Fruit fly (Drosophila melanogaster): ENCODE data around the gene CG45066.

Gene CG45066

dm6 chr3L:3106146-3106545 is 4.9 kb downstream of the CG45066 start:
- TF ChIP-seq Hnf4 (GFP tag; optimal IDR thresholded peaks at IDR 0.05), result no peak
- no peak for TF ChIP-seq CG9705 (GFP tag; optimal IDR thresholded peaks at IDR 0.05)
- TF ChIP-seq h (GFP tag; optimal IDR thresholded peaks at IDR 0.05), result no peak
- no peak for TF ChIP-seq tai (GFP tag; optimal IDR thresholded peaks at IDR 0.05)
- no peak for TF ChIP-seq pan (optimal IDR thresholded peaks at IDR 0.05)
- TF ChIP-seq dl (GFP tag; optimal IDR thresholded peaks at IDR 0.05; ENCODE audit: insufficient read depth in 1 of 2, partially characterized antibody in 2 of 2), result no peak
- no peak for TF ChIP-seq Dfd (GFP tag; optimal IDR thresholded peaks at IDR 0.05)
- no peak for TF ChIP-seq dsf (GFP tag; optimal IDR thresholded peaks at IDR 0.05; ENCODE audit: borderline replicate concordance)
- no peak for TF ChIP-seq CG32264 (GFP tag; optimal IDR thresholded peaks at IDR 0.05)
- TF ChIP-seq N (GFP tag; optimal IDR thresholded peaks at IDR 0.05), result no peak
- TF ChIP-seq OdsH (GFP tag; optimal IDR thresholded peaks at IDR 0.05), result no peak
- no peak for TF ChIP-seq Hr83 (GFP tag; optimal IDR thresholded peaks at IDR 0.05; ENCODE audit: poor library complexity, severe bottlenecking)
- TF ChIP-seq sage (GFP tag; optimal IDR thresholded peaks at IDR 0.05), result no peak
- no peak for TF ChIP-seq Hr78 (GFP tag; optimal IDR thresholded peaks at IDR 0.05)
- TF ChIP-seq jim (GFP tag; optimal IDR thresholded peaks at IDR 0.05), result no peak
- no peak for TF ChIP-seq psq (GFP tag; optimal IDR thresholded peaks at IDR 0.05)
- no peak for TF ChIP-seq Abd-B (GFP tag; optimal IDR thresholded peaks at IDR 0.05)
- TF ChIP-seq sv (GFP tag; optimal IDR thresholded peaks at IDR 0.05), result no peak
- TF ChIP-seq fru (GFP tag; optimal IDR thresholded peaks at IDR 0.05), result no peak
- TF ChIP-seq Rel (GFP tag; optimal IDR thresholded peaks at IDR 0.05), result no peak
- TF ChIP-seq Rel (tag; optimal IDR thresholded peaks at IDR 0.05), result no peak

dm6 chr3L:3105531-3105930 is 5.5 kb downstream of the CG45066 start:
- TF ChIP-seq GATAd (GFP tag; optimal IDR thresholded peaks at IDR 0.05), result no peak
- no peak for TF ChIP-seq Dif (GFP tag; optimal IDR thresholded peaks at IDR 0.05; ENCODE audit: partially characterized antibody)
- no peak for TF ChIP-seq Rel (GFP tag; optimal IDR thresholded peaks at IDR 0.05)
- TF ChIP-seq Rel (tag; optimal IDR thresholded peaks at IDR 0.05), result no peak

dm6 chr3L:3102506-3103023 is 8.5 kb downstream of the CG45066 start:
- TF ChIP-seq fru (GFP tag; optimal IDR thresholded peaks at IDR 0.05) (no peak), ey (GFP tag; optimal IDR thresholded peaks at IDR 0.05) (no peak), Hnf4 (GFP tag; optimal IDR thresholded peaks at IDR 0.05) (no peak), Jra (GFP tag; optimal IDR thresholded peaks at IDR 0.05) (no peak), h (GFP tag; optimal IDR thresholded peaks at IDR 0.05) (no peak), dsf (GFP tag; optimal IDR thresholded peaks at IDR 0.05; ENCODE audit: borderline replicate concordance) (no peak), lola (GFP tag; optimal IDR thresholded peaks at IDR 0.05) (no peak), CG9705 (GFP tag; optimal IDR thresholded peaks at IDR 0.05) (no peak), psq (GFP tag; optimal IDR thresholded peaks at IDR 0.05) (no peak), Abd-B (GFP tag; optimal IDR thresholded peaks at IDR 0.05) (no peak), brk (GFP tag; optimal IDR thresholded peaks at IDR 0.05) (no peak), jim (GFP tag; optimal IDR thresholded peaks at IDR 0.05) (no peak), dmrt93B (GFP tag; optimal IDR thresholded peaks at IDR 0.05) (no peak), Rel (GFP tag; optimal IDR thresholded peaks at IDR 0.05) (no peak), Rel (tag; optimal IDR thresholded peaks at IDR 0.05) (no peak)

- TF ChIP-seq Abd-B (GFP tag; optimal IDR thresholded peaks at IDR 0.05) (no peak), Mio (GFP tag; optimal IDR thresholded peaks at IDR 0.05) (no peak), Dfd (GFP tag; optimal IDR thresholded peaks at IDR 0.05) (no peak), dsf (GFP tag; optimal IDR thresholded peaks at IDR 0.05; ENCODE audit: borderline replicate concordance) (no peak), h (GFP tag; optimal IDR thresholded peaks at IDR 0.05) (no peak), tai (GFP tag; optimal IDR thresholded peaks at IDR 0.05) (no peak), ey (GFP tag; optimal IDR thresholded peaks at IDR 0.05) (no peak), sv (GFP tag; optimal IDR thresholded peaks at IDR 0.05) (no peak), GATAd (GFP tag; optimal IDR thresholded peaks at IDR 0.05) (no peak), pan (optimal IDR thresholded peaks at IDR 0.05) (no peak), jim (GFP tag; optimal IDR thresholded peaks at IDR 0.05) (no peak), Sp1 (GFP tag; optimal IDR thresholded peaks at IDR 0.05) (no peak), Vsx2 (GFP tag; optimal IDR thresholded peaks at IDR 0.05; ENCODE audit: partially characterized antibody) (no peak), brk (GFP tag; optimal IDR thresholded peaks at IDR 0.05) (no peak)
Observed at dm6 chr3L:3101157-3101556, 9.9 kb downstream of the CG45066 start.
